Fruit fly (Drosophila melanogaster) whole organism, embryonic: ENCODE results near the gene Phyhd1.
A peak's percentile ranks its signal among the peaks of the same experiment; 100 is the strongest.

Experiments
- ATbp ChIP-seq: fragments of 200-800 bp; sonication (Bioruptor generic); optimal IDR thresholded peaks from 2 replicates; lab custom pipeline; 2017; ENCODE audit warnings: missing biosample characterization, mild to moderate bottlenecking, missing genetic modification characterization, missing genetic modification reagents
- Aef1 ChIP-seq: fragments of 200-800 bp; sonication (Bioruptor generic); IDR thresholded peaks from 3 replicates; pipeline ENCODE4 v1.3.6; 2022; ENCODE audit warnings: missing biosample characterization, missing genetic modification characterization
- Atf-2 ChIP-seq: fragments of 200-800 bp; sonication (Bioruptor generic); optimal IDR thresholded peaks from 2 replicates; lab custom pipeline; 2016; ENCODE audit warnings: missing biosample characterization, missing genetic modification characterization
- Bteb2 ChIP-seq: fragments of 200-800 bp; sonication (Bioruptor generic); optimal IDR thresholded peaks from 2 replicates; lab custom pipeline; 2016; ENCODE audit warnings: missing biosample characterization, missing genetic modification characterization
- CG11085 ChIP-seq: fragments of 200-800 bp; sonication (Bioruptor generic); IDR thresholded peaks from 2 replicates; pipeline ENCODE4 v1.3.6; 2022; ENCODE audit warnings: missing biosample characterization, missing genetic modification characterization
- CG12391 ChIP-seq: fragments of 200-800 bp; sonication (Bioruptor generic); optimal IDR thresholded peaks from 3 replicates; lab custom pipeline; 2018; ENCODE audit warnings: missing biosample characterization, mild to moderate bottlenecking, missing genetic modification characterization, moderate library complexity
- CG12744 ChIP-seq: fragments of 200-800 bp; sonication (Bioruptor generic); optimal IDR thresholded peaks from 2 replicates; lab custom pipeline; 2016; ENCODE audit warnings: missing biosample characterization, missing genetic modification characterization
- CG14441 ChIP-seq: fragments of 200-800 bp; sonication (Bioruptor generic); IDR thresholded peaks from 2 replicates; pipeline ENCODE4 v1.3.6; 2022; ENCODE audit warnings: missing biosample characterization, missing genetic modification characterization
- CG1602 ChIP-seq: fragments of 200-800 bp; sonication (Bioruptor generic); optimal IDR thresholded peaks from 3 replicates; lab custom pipeline; 2016; ENCODE audit warnings: missing biosample characterization, missing genetic modification characterization
- CG31441 ChIP-seq: fragments of 200-800 bp; sonication (Bioruptor generic); IDR thresholded peaks from 2 replicates; pipeline ENCODE4 v1.3.6; 2022; ENCODE audit warnings: missing biosample characterization, missing genetic modification characterization
- CG33213 ChIP-seq: fragments of 200-800 bp; sonication (Bioruptor generic); optimal IDR thresholded peaks from 3 replicates; lab custom pipeline; 2016; ENCODE audit warnings: missing biosample characterization, missing genetic modification characterization
- CG4360 ChIP-seq: fragments of 200-800 bp; sonication (Bioruptor generic); IDR thresholded peaks from 2 replicates; pipeline ENCODE4 v1.3.6; 2022; ENCODE audit warnings: missing biosample characterization, missing genetic modification characterization
- CG4707 ChIP-seq: fragments of 200-800 bp; sonication (Bioruptor generic); optimal IDR thresholded peaks from 2 replicates; lab custom pipeline; 2018; ENCODE audit warnings: missing biosample characterization, mild to moderate bottlenecking, missing genetic modification characterization, moderate library complexity
- CG6272 ChIP-seq: fragments of 200-800 bp; sonication (Bioruptor generic); IDR thresholded peaks from 2 replicates; pipeline ENCODE4 v1.3.6; 2022; ENCODE audit warnings: missing biosample characterization, missing genetic modification characterization
- CG6854 ChIP-seq: fragments of 200-800 bp; sonication (Bioruptor generic); optimal IDR thresholded peaks from 3 replicates; lab custom pipeline; 2017; ENCODE audit warnings: missing biosample characterization, mild to moderate bottlenecking, missing genetic modification characterization
- CG7839 ChIP-seq: fragments of 200-800 bp; sonication (Bioruptor generic); optimal IDR thresholded peaks from 3 replicates; lab custom pipeline; 2018; ENCODE audit warnings: missing biosample characterization, mild to moderate bottlenecking, missing genetic modification characterization, moderate library complexity
- CG7987 ChIP-seq: fragments of 200-800 bp; sonication (Bioruptor generic); optimal IDR thresholded peaks from 2 replicates; lab custom pipeline; 2018; ENCODE audit warnings: missing biosample characterization, mild to moderate bottlenecking, missing genetic modification characterization, moderate library complexity
- CkIIα-i1 ChIP-seq: fragments of 200-800 bp; sonication (Bioruptor generic); IDR thresholded peaks from 2 replicates; pipeline ENCODE4 v1.3.6; 2022; ENCODE audit warnings: missing biosample characterization, missing genetic modification characterization
- CoRest ChIP-seq: fragments of 200-800 bp; sonication (Bioruptor generic); optimal IDR thresholded peaks from 3 replicates; lab custom pipeline; 2018; ENCODE audit warnings: missing biosample characterization, mild to moderate bottlenecking, missing genetic modification characterization, moderate library complexity
- D19A ChIP-seq: fragments of 200-800 bp; optimal IDR thresholded peaks from 3 replicates; lab custom pipeline; 2019; ENCODE audit warnings: missing biosample characterization, mild to moderate bottlenecking, missing genetic modification characterization, moderate library complexity
- E2f1 ChIP-seq: fragments of 200-800 bp; sonication (Bioruptor generic); IDR thresholded peaks from 2 replicates; pipeline ENCODE4 v1.3.6; 2022; ENCODE audit warnings: missing biosample characterization, missing genetic modification characterization
- ERR ChIP-seq: fragments of 200-800 bp; sonication (Bioruptor generic); optimal IDR thresholded peaks from 2 replicates; lab custom pipeline; 2016; ENCODE audit warnings: missing biosample characterization, missing genetic modification characterization
- Ets97D ChIP-seq: fragments of 200-800 bp; sonication (Bioruptor generic); optimal IDR thresholded peaks from 3 replicates; lab custom pipeline; 2016; ENCODE audit warnings: missing biosample characterization, missing genetic modification characterization
- HLH54F ChIP-seq: fragments of 200-800 bp; sonication (Bioruptor generic); optimal IDR thresholded peaks from 3 replicates; lab custom pipeline; 2016; ENCODE audit warnings: missing biosample characterization, missing genetic modification characterization
- Hr3 ChIP-seq: fragments of 200-800 bp; sonication (Bioruptor generic); optimal IDR thresholded peaks from 3 replicates; lab custom pipeline; 2016; ENCODE audit warnings: missing biosample characterization, missing genetic modification characterization
- Hr51 ChIP-seq, 2 experiments: fragments of 200-800 bp; sonication (Bioruptor generic); optimal IDR thresholded peaks; 2 replicates in 1 of 2; 3 replicates in 1 of 2; lab custom pipeline; 2016 to 2018; ENCODE audit warnings: missing biosample characterization in 2 of 2, missing genetic modification characterization in 2 of 2, mild to moderate bottlenecking in 1 of 2, moderate library complexity in 1 of 2
- Lim3 ChIP-seq: fragments of 200-800 bp; sonication (Bioruptor generic); IDR thresholded peaks from 2 replicates; pipeline ENCODE4 v1.3.6; 2022; ENCODE audit warnings: missing biosample characterization, missing genetic modification characterization
- Nf-YB ChIP-seq: fragments of 200-800 bp; sonication (Bioruptor generic); optimal IDR thresholded peaks from 3 replicates; lab custom pipeline; 2019; ENCODE audit warnings: missing biosample characterization, mild to moderate bottlenecking, missing genetic modification characterization, moderate library complexity
- Scr ChIP-seq: fragments of 200-800 bp; sonication (Bioruptor generic); IDR thresholded peaks from 2 replicates; pipeline ENCODE4 v1.3.6; 2022; ENCODE audit warnings: missing biosample characterization, missing genetic modification characterization; ENCODE audit not compliant: partially characterized antibody
- Vsx1 ChIP-seq: fragments of 200-800 bp; sonication (Bioruptor generic); optimal IDR thresholded peaks from 2 replicates; lab custom pipeline; 2017; ENCODE audit warnings: missing biosample characterization, mild to moderate bottlenecking, missing genetic modification characterization, missing genetic modification reagents
- amos ChIP-seq: fragments of 200-800 bp; sonication (Bioruptor generic); IDR thresholded peaks from 2 replicates; pipeline ENCODE4 v1.3.6; 2022; ENCODE audit warnings: missing biosample characterization, missing genetic modification characterization; ENCODE audit not compliant: partially characterized antibody
- aop ChIP-seq: fragments of 200-800 bp; sonication (Bioruptor generic); IDR thresholded peaks from 2 replicates; pipeline ENCODE4 v1.3.6; 2022; ENCODE audit warnings: missing biosample characterization, missing genetic modification characterization
- ash1 ChIP-seq: fragments of 200-800 bp; sonication (Bioruptor generic); optimal IDR thresholded peaks from 2 replicates; lab custom pipeline; 2018; ENCODE audit warnings: missing biosample characterization, mild to moderate bottlenecking, missing genetic modification characterization
- cato ChIP-seq: fragments of 200-800 bp; sonication (Bioruptor generic); optimal IDR thresholded peaks from 2 replicates; lab custom pipeline; 2016; ENCODE audit warnings: missing biosample characterization, missing genetic modification characterization, borderline replicate concordance
- chm ChIP-seq: fragments of 200-800 bp; sonication (Bioruptor generic); IDR thresholded peaks from 2 replicates; pipeline ENCODE4 v1.3.6; 2022; ENCODE audit warnings: missing biosample characterization, missing genetic modification characterization
- dm ChIP-seq: fragments of 200-800 bp; sonication (Bioruptor generic); optimal IDR thresholded peaks from 3 replicates; lab custom pipeline; 2016; ENCODE audit warnings: missing biosample characterization, missing genetic modification characterization
- dysf ChIP-seq: fragments of 200-800 bp; sonication (Bioruptor generic); IDR thresholded peaks from 3 replicates; pipeline ENCODE4 v1.3.6; 2022; ENCODE audit warnings: missing biosample characterization, missing genetic modification characterization
- esg ChIP-seq: fragments of 200-800 bp; sonication (Bioruptor generic); conservative IDR thresholded peaks from 2 replicates; pipeline ENCODE4 v1.3.6; 2022; ENCODE audit warnings: missing biosample characterization, missing genetic modification characterization
- fu2 ChIP-seq: fragments of 200-800 bp; sonication (Bioruptor generic); optimal IDR thresholded peaks from 2 replicates; lab custom pipeline; 2016; ENCODE audit warnings: missing biosample characterization, missing genetic modification characterization
- gfzf ChIP-seq: fragments of 200-800 bp; sonication (Bioruptor generic); optimal IDR thresholded peaks from 2 replicates; lab custom pipeline; 2016; ENCODE audit warnings: missing biosample characterization, mild to moderate bottlenecking, missing genetic modification characterization, moderate library complexity
- grau ChIP-seq: fragments of 200-800 bp; optimal IDR thresholded peaks from 3 replicates; lab custom pipeline; 2019; ENCODE audit warnings: missing biosample characterization, mild to moderate bottlenecking, missing genetic modification characterization, moderate library complexity
- lab ChIP-seq: fragments of 200-800 bp; sonication (Bioruptor generic); optimal IDR thresholded peaks from 3 replicates; lab custom pipeline; 2017; ENCODE audit warnings: missing biosample characterization, missing genetic modification characterization, mild to moderate bottlenecking, moderate library complexity, missing genetic modification reagents
- nerfin-2 ChIP-seq: fragments of 200-800 bp; sonication (Bioruptor generic); IDR thresholded peaks from 2 replicates; pipeline ENCODE4 v1.3.6; 2022; ENCODE audit warnings: missing biosample characterization, missing genetic modification characterization; ENCODE audit not compliant: partially characterized antibody
- nmo ChIP-seq: fragments of 200-800 bp; sonication (Bioruptor generic); optimal IDR thresholded peaks from 2 replicates; lab custom pipeline; 2018; ENCODE audit warnings: missing biosample characterization, mild to moderate bottlenecking, missing genetic modification characterization, moderate library complexity
- sna ChIP-seq: fragments of 200-800 bp; sonication (Bioruptor generic); IDR thresholded peaks from 2 replicates; pipeline ENCODE4 v1.3.6; 2022; ENCODE audit warnings: missing biosample characterization, missing genetic modification characterization; ENCODE audit not compliant: partially characterized antibody
- stwl ChIP-seq: fragments of 200-800 bp; sonication (Bioruptor generic); optimal IDR thresholded peaks from 3 replicates; lab custom pipeline; 2018; ENCODE audit warnings: missing biosample characterization, mild to moderate bottlenecking, missing genetic modification characterization, moderate library complexity
- tap ChIP-seq: fragments of 200-800 bp; optimal IDR thresholded peaks from 3 replicates; lab custom pipeline; 2019; ENCODE audit warnings: missing biosample characterization, mild to moderate bottlenecking, missing genetic modification characterization, moderate library complexity
- ttk ChIP-seq: fragments of 200-800 bp; sonication (Bioruptor generic); IDR thresholded peaks from 2 replicates; pipeline ENCODE4 v2.1.2; 2022; ENCODE audit warnings: missing biosample characterization, missing genetic modification characterization
- tup ChIP-seq: fragments of 200-800 bp; sonication (Bioruptor generic); optimal IDR thresholded peaks from 2 replicates; lab custom pipeline; 2016; ENCODE audit warnings: missing biosample characterization, mild to moderate bottlenecking, missing genetic modification characterization, moderate library complexity
- tx ChIP-seq: fragments of 200-800 bp; sonication (Bioruptor generic); optimal IDR thresholded peaks from 2 replicates; lab custom pipeline; 2016; ENCODE audit warnings: missing biosample characterization, missing genetic modification characterization
- zfh2 ChIP-seq: fragments of 200-800 bp; sonication (Bioruptor generic); optimal IDR thresholded peaks from 2 replicates; lab custom pipeline; 2016; ENCODE audit warnings: missing biosample characterization, missing genetic modification characterization

Gene Phyhd1

dm6 chr3R:10696371-10696777 is 15.6 kb upstream of the Phyhd1 start, which contains the start of the genes pug, CG14683 and CG46459 (continued):
- TF ChIP-seq CkIIα-i1 (no peak), Atf-2 (peak; percentile 18), CG6854 (GFP tag; lab: Kevin White, UChicago) (no peak), CG12391 (tag; lab: Kevin White, UChicago) (peak; percentile 46), zfh2 (GFP tag; lab: Kevin White, UChicago) (peak; percentile 60), stwl (tag; lab: Kevin White, UChicago) (peak; percentile 94), chm (no peak), lab (peak; percentile 42), tx (peak; percentile 18), tap (tag; lab: Kevin White, UChicago) (no peak), Nf-YB (GFP tag; lab: Kevin White, UChicago) (no peak), cato (GFP tag; lab: Kevin White, UChicago) (no peak), amos (GFP tag; lab: Robert Waterston, UW) (peak; percentile 95), CG11085 (GFP tag; lab: Robert Waterston, UW) (no peak), aop (GFP tag; lab: Robert Waterston, UW) (no peak), E2f1 (GFP tag; lab: Robert Waterston, UW) (no peak), grau (peak; percentile 31), CG33213 (GFP tag; lab: Kevin White, UChicago) (no peak), ERR (GFP tag; lab: Kevin White, UChicago) (peak; percentile 50), Vsx1 (GFP tag; lab: Kevin White, UChicago) (no peak), Lim3 (GFP tag; lab: Robert Waterston, UW) (no peak), CG7987 (GFP tag; lab: Kevin White, UChicago) (no peak), nmo (GFP tag; lab: Kevin White, UChicago) (peak; percentile 63), D19A (peak; percentile 1), esg (GFP tag; lab: Robert Waterston, UW) (no peak), CG6272 (GFP tag; lab: Robert Waterston, UW) (no peak; the same call in 1 of the 2 replicates), CoRest (peak; percentile 41), CG14441 (GFP tag; lab: Robert Waterston, UW) (peak; percentile 39; the same call in 1 of the 2 replicates), CG4360 (GFP tag; lab: Robert Waterston, UW) (peak; percentile 8; the same call in 1 of the 2 replicates), CG12744 (GFP tag; lab: Kevin White, UChicago) (no peak), nerfin-2 (GFP tag; lab: Robert Waterston, UW) (peak; percentile 94), HLH54F (peak; percentile 48), Aef1 (GFP tag; lab: Robert Waterston, UW) (no peak), Ets97D (GFP tag; lab: Kevin White, UChicago) (peak; percentile 80), Bteb2 (GFP tag; lab: Kevin White, UChicago) (peak; percentile 15), fu2 (peak; percentile 11), CG1602 (peak; percentile 29), CG4707 (GFP tag; lab: Kevin White, UChicago) (no peak), gfzf (GFP tag; lab: Kevin White, UChicago) (peak; percentile 52), ash1 (GFP tag; lab: Kevin White, UChicago) (no peak), Scr (GFP tag; lab: Robert Waterston, UW) (peak; percentile 98), ttk (no peak), CG31441 (GFP tag; lab: Robert Waterston, UW) (no peak), CG7839 (tag; lab: Kevin White, UChicago) (no peak), Hr51 (GFP tag; optimal IDR thresholded peaks at IDR 0.05; lab: Kevin White, UChicago) (peak in 1 of 2 experiments; percentile 28), sna (peak; percentile 99), dm (GFP tag; lab: Kevin White, UChicago) (peak; percentile 73), ATbp (GFP tag; lab: Kevin White, UChicago) (no peak), dysf (no peak), Hr3 (peak; percentile 17), tup (GFP tag; lab: Kevin White, UChicago) (no peak)
